Worm (Caenorhabditis elegans) whole organism, midembryonic: ENCODE measurements around the gene F18E9.8.

Experiments
- T22C8.4 ChIP-seq: fragments of 200-800 bp; sonication (Bioruptor generic); IDR thresholded peaks from 2 replicates; pipeline ENCODE4 v1.3.6; 2022; ENCODE audit warnings: missing genetic modification characterization, missing compliant biosample characterization
- cog-1 ChIP-seq: sonication (generic microtip); optimal IDR thresholded peaks from 2 replicates; lab custom pipeline; 2016; ENCODE audit warnings: missing genetic modification characterization, missing compliant biosample characterization
- flt-1 ChIP-seq: fragments of 200-800 bp; sonication (Bioruptor generic); IDR thresholded peaks from 2 replicates; pipeline ENCODE4 v1.3.6; 2022; ENCODE audit warnings: missing genetic modification characterization, missing compliant biosample characterization
- klf-2 ChIP-seq: fragments of 200-800 bp; sonication (Bioruptor generic); conservative IDR thresholded peaks from 2 replicates; pipeline ENCODE4 v1.3.6; 2022; ENCODE audit warnings: missing genetic modification reagents, missing genetic modification characterization, missing compliant biosample characterization
- med-1 ChIP-seq: sonication (generic microtip); optimal IDR thresholded peaks from 2 replicates; lab custom pipeline; 2017; ENCODE audit warnings: missing genetic modification characterization, mild to moderate bottlenecking, missing compliant biosample characterization, antibody characterized with exemption, missing genetic modification reagents; ENCODE audit not compliant: insufficient read depth
- tab-1 ChIP-seq: fragments of 200-800 bp; sonication (Bioruptor generic); IDR thresholded peaks from 2 replicates; pipeline ENCODE4 v1.3.6; 2022; ENCODE audit warnings: missing genetic modification characterization, missing compliant biosample characterization
- ztf-23 ChIP-seq: fragments of 200-800 bp; sonication (Bioruptor generic); IDR thresholded peaks from 2 replicates; pipeline ENCODE4 v1.3.6; 2022; ENCODE audit warnings: missing genetic modification reagents, missing genetic modification characterization, missing compliant biosample characterization
- ztf-29 ChIP-seq: fragments of 200-800 bp; sonication (Bioruptor generic); IDR thresholded peaks from 2 replicates; pipeline ENCODE4 v1.3.6; 2022; ENCODE audit warnings: missing genetic modification reagents, missing genetic modification characterization, missing compliant biosample characterization

DNA sequence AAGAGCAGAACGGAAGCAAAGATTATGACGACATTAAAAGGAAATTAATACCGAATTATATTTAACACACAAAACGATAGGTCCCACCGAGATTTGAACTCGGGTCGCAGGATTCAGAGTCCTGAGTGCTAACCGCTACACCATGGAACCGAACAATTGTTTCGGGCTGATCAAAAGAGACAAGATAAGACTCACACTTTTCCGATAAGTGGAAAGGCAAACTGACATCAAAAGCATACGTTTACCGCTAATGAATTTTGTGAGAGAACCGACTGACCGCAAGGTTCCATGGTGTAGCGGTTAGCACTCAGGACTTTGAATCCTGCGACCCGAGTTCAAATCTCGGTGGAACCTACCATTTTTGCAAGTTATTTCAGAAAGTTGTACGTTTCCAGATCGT is 27.4 kb upstream of the F18E9.8 start:
- TF ChIP-seq ztf-23 (GFP tag; lab: Robert Waterston, UW) (peak; percentile 35; the same call in 1 of the 2 replicates), cog-1 (tag; lab: Kevin White, UChicago) (no peak), flt-1 (GFP tag; lab: Robert Waterston, UW) (no peak), tab-1 (GFP tag; lab: Robert Waterston, UW) (no peak), ztf-29 (GFP tag; lab: Robert Waterston, UW) (no peak), T22C8.4 (GFP tag; lab: Robert Waterston, UW) (no peak), klf-2 (GFP tag; lab: Robert Waterston, UW) (no peak), med-1 (GFP tag; lab: Kevin White, UChicago) (no peak)
